Fruit fly (Drosophila melanogaster): ENCODE data around the gene CG10357.
A peak's percentile ranks its signal among the peaks of the same experiment; 100 is the strongest.

CG10357 gene

DNA sequence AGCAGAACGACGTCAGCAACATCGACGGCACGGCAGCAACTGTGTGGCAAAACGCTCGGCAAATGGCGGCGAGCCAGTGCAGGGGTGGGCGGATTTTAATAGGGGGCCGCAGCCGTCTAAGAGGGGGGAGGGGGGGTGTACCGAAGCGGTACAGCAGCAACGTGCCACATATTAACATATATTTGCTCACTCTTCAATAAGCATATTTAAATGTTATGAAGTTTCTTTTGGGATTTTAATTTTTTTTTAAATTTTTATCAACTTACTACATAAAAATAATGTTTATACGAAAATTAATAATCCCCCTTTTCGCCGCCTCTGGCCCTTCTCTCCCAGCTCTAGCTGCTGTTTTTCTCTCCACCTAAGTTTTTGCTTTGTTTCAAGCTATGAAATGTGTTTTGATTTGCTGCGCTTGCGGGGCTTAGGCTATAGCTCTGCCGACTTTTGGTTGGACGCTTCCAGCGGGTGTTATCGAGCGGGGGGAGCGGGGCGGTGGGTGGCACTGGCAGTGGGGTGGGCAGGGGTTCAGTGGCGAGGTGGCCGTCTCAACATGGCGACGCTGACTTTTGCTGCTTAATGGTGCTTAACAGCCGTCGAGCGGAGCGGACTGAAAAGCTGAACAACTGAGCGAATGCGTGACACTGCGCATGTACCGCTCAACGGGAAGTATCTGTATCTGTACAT is 17.5 kb downstream of the CG10357 start (continued):
- TF ChIP-seq hbn (GFP tag; IDR thresholded peaks at IDR 0.05; ENCODE audit: partially characterized antibody) = no peak
- no peak for TF ChIP-seq CG11398 (GFP tag; optimal IDR thresholded peaks at IDR 0.05)
- peak; percentile 89 for TF ChIP-seq H2.0 (GFP tag; IDR thresholded peaks at IDR 0.05)
- TF ChIP-seq fd102C (GFP tag; optimal IDR thresholded peaks at IDR 0.05) = no peak
- peak; percentile 68 for TF ChIP-seq CG8388 (GFP tag; optimal IDR thresholded peaks at IDR 0.05)
- TF ChIP-seq tap (tag; optimal IDR thresholded peaks at IDR 0.05) = peak; percentile 38
- TF ChIP-seq Jarid2 (GFP tag; optimal IDR thresholded peaks at IDR 0.05) = peak; percentile 48
- TF ChIP-seq al (GFP tag; IDR thresholded peaks at IDR 0.05) = peak; percentile 87
- no peak for TF ChIP-seq Mad (GFP tag; optimal IDR thresholded peaks at IDR 0.05)
- peak; percentile 50 for TF ChIP-seq Asciz (GFP tag; optimal IDR thresholded peaks at IDR 0.05)
- no peak for TF ChIP-seq bbx (GFP tag; IDR thresholded peaks at IDR 0.05; ENCODE audit: partially characterized antibody)
- peak; percentile 89 for TF ChIP-seq Xbp1 (GFP tag; optimal IDR thresholded peaks at IDR 0.05)
- no peak for TF ChIP-seq pan (optimal IDR thresholded peaks at IDR 0.05)
- peak in 1 of 2 experiments; percentile 90 for TF ChIP-seq pan (GFP tag; optimal IDR thresholded peaks at IDR 0.05 in 1 of 2, IDR thresholded peaks at IDR 0.05 in 1 of 2)
- peak; percentile 58 for TF ChIP-seq CG10979 (tag; optimal IDR thresholded peaks at IDR 0.05)
- no peak for TF ChIP-seq Dip3 (GFP tag; optimal IDR thresholded peaks at IDR 0.05)
- TF ChIP-seq kni (GFP tag; optimal IDR thresholded peaks at IDR 0.05) = no peak
- TF ChIP-seq sima (GFP tag; optimal IDR thresholded peaks at IDR 0.05) = no peak
- TF ChIP-seq CG33557 (GFP tag; optimal IDR thresholded peaks at IDR 0.05) = no peak
- no peak for TF ChIP-seq CG14965 (GFP tag; optimal IDR thresholded peaks at IDR 0.05; ENCODE audit: borderline replicate concordance)
- peak; percentile 73 for TF ChIP-seq ap (GFP tag; IDR thresholded peaks at IDR 0.05)
- no peak for TF ChIP-seq br (optimal IDR thresholded peaks at IDR 0.05)
- TF ChIP-seq vfl (GFP tag; optimal IDR thresholded peaks at IDR 0.05) = no peak
- TF ChIP-seq CG1602 (GFP tag; optimal IDR thresholded peaks at IDR 0.05) = peak; percentile 76
- TF ChIP-seq prd (optimal IDR thresholded peaks at IDR 0.05) = no peak
- TF ChIP-seq prd (GFP tag; IDR thresholded peaks at IDR 0.05) = peak; percentile 92
- peak; percentile 33 for TF ChIP-seq CG2120 (GFP tag; optimal IDR thresholded peaks at IDR 0.05)
- peak; percentile 48; the same call in 1 of the 2 replicates for TF ChIP-seq dimm (GFP tag; IDR thresholded peaks at IDR 0.05)
- TF ChIP-seq jumu (GFP tag; optimal IDR thresholded peaks at IDR 0.05) = no peak
- no peak for TF ChIP-seq grn (GFP tag; optimal IDR thresholded peaks at IDR 0.05)
- TF ChIP-seq gfzf (GFP tag; optimal IDR thresholded peaks at IDR 0.05) = no peak
- peak; percentile 64 for TF ChIP-seq CG4617 (GFP tag; optimal IDR thresholded peaks at IDR 0.05; ENCODE audit: borderline replicate concordance)
- TF ChIP-seq slou (GFP tag; optimal IDR thresholded peaks at IDR 0.05) = peak; percentile 80
- TF ChIP-seq CG43689 (GFP tag; IDR thresholded peaks at IDR 0.05) = peak; percentile 59; the same call in 1 of the 2 replicates
- no peak for TF ChIP-seq CG7786 (GFP tag; optimal IDR thresholded peaks at IDR 0.05)
- TF ChIP-seq org-1 (GFP tag; optimal IDR thresholded peaks at IDR 0.05) = peak; percentile 81
- no peak for TF ChIP-seq CG16813 (GFP tag; IDR thresholded peaks at IDR 0.05; ENCODE audit: partially characterized antibody)
- TF ChIP-seq Lhr (GFP tag; optimal IDR thresholded peaks at IDR 0.05) = peak; percentile 29
- no peak for TF ChIP-seq Max (GFP tag; optimal IDR thresholded peaks at IDR 0.05)
- TF ChIP-seq CG8089 (GFP tag; optimal IDR thresholded peaks at IDR 0.05) = no peak
- TF ChIP-seq CG4820 (GFP tag; optimal IDR thresholded peaks at IDR 0.05) = peak; percentile 70
- peak; percentile 63 for TF ChIP-seq CG15011 (GFP tag; optimal IDR thresholded peaks at IDR 0.05)
- 0 out of 2 replicates have a peak, but pooled peaks have one; percentile 27 for TF ChIP-seq ham (GFP tag; IDR thresholded peaks at IDR 0.05)
- no peak for TF ChIP-seq en (GFP tag; optimal IDR thresholded peaks at IDR 0.05)
- peak; percentile 61; the same call in 1 of the 2 replicates for TF ChIP-seq CkIIα-i1 (GFP tag; IDR thresholded peaks at IDR 0.05)
- TF ChIP-seq Blimp-1 (GFP tag; optimal IDR thresholded peaks at IDR 0.05) = peak; percentile 54
- TF ChIP-seq CG16863 (GFP tag; optimal IDR thresholded peaks at IDR 0.05) = no peak
- peak; percentile 87 for TF ChIP-seq ranshi (GFP tag; IDR thresholded peaks at IDR 0.05)
- no peak for TF ChIP-seq yki (optimal IDR thresholded peaks at IDR 0.05)
- peak; percentile 85 for TF ChIP-seq CG9817 (tag; optimal IDR thresholded peaks at IDR 0.05)
- TF ChIP-seq Kr (GFP tag; optimal IDR thresholded peaks at IDR 0.05) = no peak

Measured in whole organism, embryonic.